Fruit fly (Drosophila melanogaster): ENCODE data around the gene CG1910.

DNA sequence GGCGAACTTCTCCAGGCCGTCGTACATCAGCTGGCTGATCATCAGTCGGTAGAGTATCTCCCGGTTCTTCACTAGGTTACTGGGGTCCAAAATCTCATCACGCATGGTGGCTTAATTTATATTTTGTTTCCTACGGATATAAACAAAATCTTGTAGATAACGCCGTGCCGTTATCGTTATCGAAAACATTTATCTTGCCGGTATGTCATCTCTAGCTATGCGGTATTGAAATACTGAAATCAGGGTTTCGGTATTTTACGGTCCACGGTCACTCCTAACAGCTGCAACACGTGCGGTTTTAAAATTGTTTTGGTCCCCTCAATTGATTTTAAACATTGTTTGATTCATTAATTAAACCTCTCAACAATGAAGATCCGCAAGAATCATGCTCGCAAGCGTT lies 10.7 kb upstream of the CG1910 start, which contains the start of the genes CstF50 and CG11563:
- TF ChIP-seq Met (GFP tag; optimal IDR thresholded peaks at IDR 0.05) (no peak), Ets96B (tag; optimal IDR thresholded peaks at IDR 0.05) (no peak), ss (GFP tag; optimal IDR thresholded peaks at IDR 0.05) (no peak), fkh (GFP tag; optimal IDR thresholded peaks at IDR 0.05) (no peak), Sox15 (GFP tag; optimal IDR thresholded peaks at IDR 0.05) (no peak), dsx (GFP tag; optimal IDR thresholded peaks at IDR 0.05; ENCODE audit: poor library complexity, severe bottlenecking) (no peak), pdm3 (GFP tag; optimal IDR thresholded peaks at IDR 0.05) (no peak), fd85E (GFP tag; optimal IDR thresholded peaks at IDR 0.05) (no peak), CG10631 (GFP tag; optimal IDR thresholded peaks at IDR 0.05) (no peak)

All from whole organism, prepupa.